Worm (Caenorhabditis elegans) whole organism, L1 larva: ENCODE measurements around the gene D1054.5.

ENCODE experiments used
- C34B4.2 ChIP-seq: sonication (generic microtip); optimal IDR thresholded peaks from 2 replicates; lab custom pipeline; 2017; ENCODE audit warnings: mild to moderate bottlenecking, missing genetic modification characterization, missing compliant biosample characterization
- Y116A8C.19 ChIP-seq: sonication (generic microtip); optimal IDR thresholded peaks from 2 replicates; lab custom pipeline; 2016; ENCODE audit warnings: missing compliant biosample characterization, missing genetic modification characterization, borderline replicate concordance
- aha-1 ChIP-seq: fragments of 150-350 bp; optimal IDR thresholded peaks from 2 replicates; lab custom pipeline; 2014; ENCODE audit warnings: missing biosample characterization, missing genetic modification characterization
- aly-2 ChIP-seq: fragments of 150-350 bp; optimal IDR thresholded peaks from 2 replicates; lab custom pipeline; 2014; ENCODE audit warnings: missing biosample characterization, missing genetic modification characterization
- ama-1 ChIP-seq: fragments of 150-350 bp; optimal IDR thresholded peaks from 2 replicates; lab custom pipeline; 2014
- blmp-1 ChIP-seq: fragments of 150-350 bp; optimal IDR thresholded peaks from 2 replicates; lab custom pipeline; 2014; ENCODE audit warnings: missing biosample characterization, missing genetic modification characterization
- ceh-8 ChIP-seq: fragments of 200-800 bp; sonication (Bioruptor generic); optimal IDR thresholded peaks from 2 replicates; lab custom pipeline; 2018; ENCODE audit warnings: mild to moderate bottlenecking, missing genetic modification characterization, moderate library complexity, missing compliant biosample characterization
- ceh-88 ChIP-seq: fragments of 200-800 bp; sonication (Bioruptor generic); IDR thresholded peaks from 2 replicates; pipeline ENCODE4 v1.3.6; 2022; ENCODE audit warnings: missing genetic modification characterization, missing compliant biosample characterization
- ces-1 ChIP-seq: fragments of 150-350 bp; optimal IDR thresholded peaks from 2 replicates; lab custom pipeline; 2014; ENCODE audit warnings: missing biosample characterization, missing genetic modification reagents, missing genetic modification characterization
- dpl-1 ChIP-seq, 3 experiments: fragments of 150-350 bp in 2 of 3; sonication (generic microtip) in 1 of 3; optimal IDR thresholded peaks; 2 replicates each; lab custom pipeline; 2014 to 2017; ENCODE audit warnings: missing biosample characterization in 3 of 3, missing genetic modification characterization in 3 of 3, missing genetic modification reagents in 3 of 3
- dsc-1 ChIP-seq: sonication (generic microtip); optimal IDR thresholded peaks from 2 replicates; lab custom pipeline; 2016; ENCODE audit warnings: mild to moderate bottlenecking, missing genetic modification characterization, missing compliant biosample characterization
- efl-3 ChIP-seq: fragments of 200-800 bp; sonication (Bioruptor generic); optimal IDR thresholded peaks from 2 replicates; lab custom pipeline; 2018; ENCODE audit warnings: mild to moderate bottlenecking, missing genetic modification characterization, missing compliant biosample characterization
- egl-13 ChIP-seq: sonication (generic microtip); optimal IDR thresholded peaks from 2 replicates; lab custom pipeline; 2016; ENCODE audit warnings: missing genotype, missing genetic modification reagents, missing genetic modification characterization, missing compliant biosample characterization
- egl-27 ChIP-seq, 2 experiments: fragments of 150-350 bp in 1 of 2; sonication (generic microtip); optimal IDR thresholded peaks; 3 replicates each; lab custom pipeline; 2017 to 2018; ENCODE audit warnings: missing biosample characterization in 2 of 2, missing genetic modification characterization in 2 of 2, missing genetic modification reagents in 2 of 2
- elt-2 ChIP-seq: sonication (generic microtip); optimal IDR thresholded peaks from 2 replicates; lab custom pipeline; 2016; ENCODE audit warnings: missing genetic modification characterization, mild to moderate bottlenecking, inconsistent platforms, missing compliant biosample characterization, missing genetic modification reagents
- ets-5 ChIP-seq: fragments of 200-800 bp; sonication (Bioruptor generic); IDR thresholded peaks from 2 replicates; pipeline ENCODE4 v1.3.6; 2022; ENCODE audit warnings: missing genetic modification characterization, missing compliant biosample characterization
- fkh-8 ChIP-seq: sonication (generic microtip); optimal IDR thresholded peaks from 2 replicates; lab custom pipeline; 2016; ENCODE audit warnings: mild to moderate bottlenecking, missing genetic modification characterization, missing compliant biosample characterization
- hlh-17 ChIP-seq: fragments of 200-800 bp; sonication (Bioruptor generic); optimal IDR thresholded peaks from 2 replicates; lab custom pipeline; 2018; ENCODE audit warnings: missing genetic modification characterization, mild to moderate bottlenecking, missing compliant biosample characterization, moderate library complexity, borderline replicate concordance
- hpl-2 ChIP-seq: fragments of 150-350 bp; optimal IDR thresholded peaks from 2 replicates; lab custom pipeline; 2014; ENCODE audit warnings: missing biosample characterization, missing genetic modification reagents, missing genetic modification characterization
- irx-1 ChIP-seq: sonication (generic microtip); optimal IDR thresholded peaks from 2 replicates; lab custom pipeline; 2016; ENCODE audit warnings: missing genetic modification characterization, missing compliant biosample characterization
- isw-1 ChIP-seq: fragments of 200-800 bp; sonication (Bioruptor generic); IDR thresholded peaks from 2 replicates; pipeline ENCODE4 v1.3.6; 2022; ENCODE audit warnings: missing genetic modification characterization, missing compliant biosample characterization
- jun-1 ChIP-seq: fragments of 150-350 bp; optimal IDR thresholded peaks from 2 replicates; lab custom pipeline; 2014; ENCODE audit warnings: missing biosample characterization, missing genetic modification reagents, missing genetic modification characterization
- lin-13 ChIP-seq: fragments of 150-350 bp; optimal IDR thresholded peaks from 2 replicates; lab custom pipeline; 2014; ENCODE audit warnings: missing biosample characterization, missing genetic modification reagents, missing genetic modification characterization
- lin-14 ChIP-seq: fragments of 200-800 bp; sonication (Bioruptor generic); optimal IDR thresholded peaks from 2 replicates; lab custom pipeline; 2018; ENCODE audit warnings: mild to moderate bottlenecking, missing genetic modification characterization, moderate library complexity, missing compliant biosample characterization
- lin-15B ChIP-seq: fragments of 150-350 bp; sonication (generic microtip); optimal IDR thresholded peaks from 3 replicates; lab custom pipeline; 2014; ENCODE audit warnings: missing biosample characterization, missing genetic modification characterization
- lin-35 ChIP-seq, 2 experiments: fragments of 150-350 bp; optimal IDR thresholded peaks; 2 replicates each; lab custom pipeline; 2014; ENCODE audit warnings: missing biosample characterization in 2 of 2, missing genetic modification characterization in 2 of 2, missing genetic modification reagents in 2 of 2
- lir-3 ChIP-seq: sonication (generic microtip); optimal IDR thresholded peaks from 2 replicates; lab custom pipeline; 2016; ENCODE audit warnings: mild to moderate bottlenecking, missing genetic modification characterization, moderate library complexity, missing compliant biosample characterization; ENCODE audit not compliant: poor library complexity
- lsy-2 ChIP-seq, 2 experiments: fragments of 150-350 bp; optimal IDR thresholded peaks; 2 replicates each; lab custom pipeline; 2014; ENCODE audit warnings: missing biosample characterization in 2 of 2, missing genetic modification characterization in 2 of 2
- mep-1 ChIP-seq: fragments of 150-350 bp; optimal IDR thresholded peaks from 2 replicates; lab custom pipeline; 2014; ENCODE audit warnings: missing biosample characterization, missing genetic modification characterization
- nhr-20 ChIP-seq: sonication (generic microtip); optimal IDR thresholded peaks from 2 replicates; lab custom pipeline; 2016; ENCODE audit warnings: mild to moderate bottlenecking, missing genetic modification characterization, missing compliant biosample characterization
- nhr-47 ChIP-seq: sonication (generic microtip); optimal IDR thresholded peaks from 2 replicates; lab custom pipeline; 2016; ENCODE audit warnings: mild to moderate bottlenecking, missing genetic modification characterization, moderate library complexity, missing compliant biosample characterization
- nhr-71 ChIP-seq: sonication (generic microtip); optimal IDR thresholded peaks from 2 replicates; lab custom pipeline; 2016; ENCODE audit warnings: mild to moderate bottlenecking, missing genetic modification characterization, moderate library complexity, missing compliant biosample characterization
- nhr-77 ChIP-seq: fragments of 150-350 bp; optimal IDR thresholded peaks from 2 replicates; lab custom pipeline; 2014; ENCODE audit warnings: missing biosample characterization, missing genetic modification characterization
- nhr-84 ChIP-seq: sonication (generic microtip); optimal IDR thresholded peaks from 2 replicates; lab custom pipeline; 2017; ENCODE audit warnings: missing biosample characterization, missing genetic modification characterization
- nhr-85 ChIP-seq: sonication (generic microtip); peaks from one replicate; lab custom pipeline; 2016; ENCODE audit warnings: missing genetic modification characterization, inconsistent platforms, missing compliant biosample characterization
- nhr-90 ChIP-seq: sonication (generic microtip); optimal IDR thresholded peaks from 2 replicates; lab custom pipeline; 2016; ENCODE audit warnings: mild to moderate bottlenecking, missing genetic modification characterization, missing compliant biosample characterization; ENCODE audit not compliant: poor library complexity
- pag-3 ChIP-seq: sonication (generic microtip); optimal IDR thresholded peaks from 2 replicates; lab custom pipeline; 2017; ENCODE audit warnings: missing genetic modification characterization, mild to moderate bottlenecking, missing compliant biosample characterization, antibody characterized with exemption, borderline replicate concordance; ENCODE audit not compliant: insufficient read depth
- pax-3 ChIP-seq: fragments of 200-800 bp; sonication (Bioruptor generic); optimal IDR thresholded peaks from 2 replicates; lab custom pipeline; 2018; ENCODE audit warnings: mild to moderate bottlenecking, missing genetic modification characterization, moderate library complexity, missing compliant biosample characterization
- rnt-1 ChIP-seq: sonication (generic microtip); optimal IDR thresholded peaks from 2 replicates; lab custom pipeline; 2016; ENCODE audit warnings: mild to moderate bottlenecking, missing genetic modification characterization, moderate library complexity, missing compliant biosample characterization
- skn-1 ChIP-seq: fragments of 150-350 bp; optimal IDR thresholded peaks from 2 replicates; lab custom pipeline; 2014; ENCODE audit warnings: missing biosample characterization, missing genetic modification characterization
- snpc-4 ChIP-seq: fragments of 150-350 bp; optimal IDR thresholded peaks from 2 replicates; lab custom pipeline; 2014; ENCODE audit warnings: missing biosample characterization, missing genetic modification characterization
- snu-23 ChIP-seq: sonication (generic microtip); optimal IDR thresholded peaks from 2 replicates; lab custom pipeline; 2016; ENCODE audit warnings: missing genetic modification characterization, missing compliant biosample characterization
- sox-4 ChIP-seq: sonication (generic microtip); optimal IDR thresholded peaks from 2 replicates; lab custom pipeline; 2016; ENCODE audit warnings: missing genetic modification characterization, missing compliant biosample characterization
- sptf-1 ChIP-seq: fragments of 150-350 bp; optimal IDR thresholded peaks from 2 replicates; lab custom pipeline; 2014; ENCODE audit warnings: missing biosample characterization, missing genetic modification characterization
- sup-37 ChIP-seq: fragments of 200-800 bp; sonication (Bioruptor generic); optimal IDR thresholded peaks from 2 replicates; lab custom pipeline; 2018; ENCODE audit warnings: mild to moderate bottlenecking, missing genetic modification characterization, missing compliant biosample characterization
- swsn-7 ChIP-seq: sonication (generic microtip); optimal IDR thresholded peaks from 2 replicates; lab custom pipeline; 2016; ENCODE audit warnings: missing genetic modification characterization, missing compliant biosample characterization
- tlp-1 ChIP-seq: fragments of 150-350 bp; optimal IDR thresholded peaks from 2 replicates; lab custom pipeline; 2014; ENCODE audit warnings: missing biosample characterization, missing genetic modification characterization
- unc-62 ChIP-seq: fragments of 150-350 bp; optimal IDR thresholded peaks from 2 replicates; lab custom pipeline; 2014; ENCODE audit warnings: missing biosample characterization, missing genetic modification reagents, missing genetic modification characterization
- unc-98 ChIP-seq: fragments of 200-800 bp; sonication (Bioruptor generic); IDR thresholded peaks from 2 replicates; pipeline ENCODE4 v1.3.6; 2022; ENCODE audit warnings: missing genetic modification characterization, missing compliant biosample characterization
- zag-1 ChIP-seq: fragments of 150-350 bp; optimal IDR thresholded peaks from 2 replicates; lab custom pipeline; 2014; ENCODE audit warnings: missing biosample characterization, missing genetic modification characterization
- zip-4 ChIP-seq: fragments of 200-800 bp; sonication (Bioruptor generic); optimal IDR thresholded peaks from 2 replicates; lab custom pipeline; 2018; ENCODE audit warnings: mild to moderate bottlenecking, missing genetic modification characterization, moderate library complexity, missing compliant biosample characterization
- ztf-11 ChIP-seq, 2 experiments: sonication (generic microtip); optimal IDR thresholded peaks; 2 replicates each; lab custom pipeline; 2016 to 2017; ENCODE audit warnings: missing genetic modification characterization in 2 of 2, missing biosample characterization in 1 of 2, missing compliant biosample characterization in 1 of 2
- ztf-4 ChIP-seq: fragments of 150-350 bp; optimal IDR thresholded peaks from 2 replicates; lab custom pipeline; 2014; ENCODE audit warnings: missing biosample characterization, missing genetic modification characterization

D1054.5 gene

ce11 chrV:10727651-10728050 lies 48.7 kb downstream of the D1054.5 start (continued):
- TF ChIP-seq rnt-1 (tag; lab: Kevin White, UChicago) (peak; percentile 91), nhr-20 (tag; lab: Kevin White, UChicago) (peak; percentile 52), ces-1 (no peak), hlh-17 (no peak), swsn-7 (tag; lab: Kevin White, UChicago) (peak; percentile 18), fkh-8 (tag; lab: Kevin White, UChicago) (no peak), zag-1 (no peak), nhr-47 (no peak), snu-23 (GFP tag; lab: Kevin White, UChicago) (peak; percentile 38), ama-1 (lab: Kevin White, UChicago) (no peak), ets-5 (GFP tag; lab: Robert Waterston, UW) (no peak), irx-1 (tag; lab: Kevin White, UChicago) (no peak), hpl-2 (no peak), snpc-4 (tag; lab: Kevin White, UChicago) (no peak), dsc-1 (tag; lab: Kevin White, UChicago) (no peak), ceh-88 (no peak), skn-1 (no peak), nhr-85 (no peak), nhr-71 (peak; percentile 84), lin-15B (tag; lab: Kevin White, UChicago) (no peak), egl-13 (tag; lab: Kevin White, UChicago) (no peak), nhr-84 (no peak), unc-98 (GFP tag; lab: Robert Waterston, UW) (no peak), unc-62 (GFP tag; lab: Kevin White, UChicago) (no peak), jun-1 (no peak), sup-37 (GFP tag; lab: Kevin White, UChicago) (no peak), aly-2 (tag; lab: Kevin White, UChicago) (no peak), isw-1 (GFP tag; lab: Robert Waterston, UW) (no peak), zip-4 (no peak), blmp-1 (tag; lab: Kevin White, UChicago) (peak; percentile 57), ztf-4 (tag; lab: Kevin White, UChicago) (peak; percentile 17), nhr-90 (tag; lab: Kevin White, UChicago) (no peak), egl-27 (tag; optimal IDR thresholded peaks at IDR 0.05; lab: Kevin White, UChicago) (no peak), lin-14 (GFP tag; lab: Kevin White, UChicago) (peak; percentile 86), lin-35 (GFP tag; optimal IDR thresholded peaks at IDR 0.05; lab: Kevin White, UChicago) (peak in 1 of 2 experiments; percentile 6), lir-3 (tag; lab: Kevin White, UChicago) (no peak), nhr-77 (tag; lab: Kevin White, UChicago) (no peak), aha-1 (no peak), ceh-8 (no peak), lsy-2 (tag; optimal IDR thresholded peaks at IDR 0.05; lab: Kevin White, UChicago) (peak in 1 of 2 experiments; percentile 26), sox-4 (no peak), sptf-1 (tag; lab: Kevin White, UChicago) (no peak), pag-3 (tag; lab: Kevin White, UChicago) (no peak), tlp-1 (no peak), elt-2 (tag; lab: Kevin White, UChicago) (no peak), dpl-1 (GFP tag; optimal IDR thresholded peaks at IDR 0.05; lab: Kevin White, UChicago) (no peak), C34B4.2 (tag; lab: Kevin White, UChicago) (no peak), Y116A8C.19 (tag; lab: Kevin White, UChicago) (no peak), mep-1 (tag; lab: Kevin White, UChicago) (no peak), pax-3 (no peak), efl-3 (GFP tag; lab: Kevin White, UChicago) (no peak), ztf-11 (tag; optimal IDR thresholded peaks at IDR 0.05; lab: Kevin White, UChicago) (no peak), lin-13 (no peak)
